Fruit fly (Drosophila melanogaster): ENCODE measurements around the gene OtopLc.

DNA sequence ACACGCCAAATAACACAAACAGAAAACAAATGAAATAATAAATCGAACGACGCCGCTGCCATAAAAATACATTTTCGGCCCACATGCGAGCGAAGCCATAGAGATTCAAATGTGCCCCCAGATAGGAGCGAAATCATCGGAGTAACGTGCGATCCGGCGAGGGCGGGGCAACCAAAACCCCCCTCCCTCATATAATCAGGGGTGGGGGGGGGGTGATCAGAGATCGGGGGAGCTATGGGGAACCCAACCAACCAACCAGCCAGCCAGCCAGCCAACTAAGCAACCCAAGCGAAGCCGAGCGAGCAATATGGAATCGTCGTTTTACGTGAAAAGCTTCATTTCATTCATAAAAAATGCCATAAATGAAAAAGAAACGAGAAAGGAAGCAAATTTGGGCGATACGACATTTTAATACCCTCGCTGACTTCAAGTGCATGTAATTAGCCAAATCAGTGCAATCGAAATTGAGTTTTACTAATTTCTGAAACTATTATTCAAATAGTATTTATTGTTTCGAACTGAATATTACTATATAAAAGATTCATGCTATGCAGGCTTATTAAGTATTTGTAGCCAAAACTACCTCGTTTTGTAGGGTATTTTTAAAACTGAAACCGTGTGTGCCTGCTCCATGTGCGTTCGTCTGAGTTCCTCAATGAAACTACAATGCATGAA is 37.3 kb upstream of the OtopLc start:
- TF ChIP-seq lola (GFP tag; optimal IDR thresholded peaks at IDR 0.05) (no peak), CG9705 (GFP tag; optimal IDR thresholded peaks at IDR 0.05) (no peak), brk (GFP tag; optimal IDR thresholded peaks at IDR 0.05) (no peak), HLH106 (tag; optimal IDR thresholded peaks at IDR 0.05) (peak; percentile 48), Abd-B (GFP tag; optimal IDR thresholded peaks at IDR 0.05) (no peak)
